Fruit fly (Drosophila melanogaster) whole organism, embryonic: ENCODE measurements around the gene scrib.

Experiments
- B-H2 ChIP-seq: fragments of 200-800 bp; sonication (Bioruptor generic); optimal IDR thresholded peaks from 2 replicates; lab custom pipeline; 2018; ENCODE audit warnings: missing biosample characterization, mild to moderate bottlenecking, missing genetic modification characterization
- CG10267 ChIP-seq: fragments of 200-800 bp; sonication (Bioruptor generic); optimal IDR thresholded peaks from 2 replicates; lab custom pipeline; 2018; ENCODE audit warnings: missing biosample characterization, mild to moderate bottlenecking, missing genetic modification characterization, moderate library complexity
- CG10462 ChIP-seq: fragments of 200-800 bp; sonication (Bioruptor generic); optimal IDR thresholded peaks from 2 replicates; lab custom pipeline; 2016; ENCODE audit warnings: missing biosample characterization, missing genetic modification characterization
- CG10565 ChIP-seq: fragments of 200-800 bp; sonication (Bioruptor generic); optimal IDR thresholded peaks from 3 replicates; lab custom pipeline; 2016; ENCODE audit warnings: missing biosample characterization, mild to moderate bottlenecking, missing genetic modification characterization
- CG11093 ChIP-seq: fragments of 200-800 bp; sonication (Bioruptor generic); IDR thresholded peaks from 3 replicates; pipeline ENCODE4 v1.3.6; 2022; ENCODE audit warnings: missing biosample characterization, missing genetic modification characterization
- CG11456 ChIP-seq: fragments of 200-800 bp; sonication (Bioruptor generic); IDR thresholded peaks from 3 replicates; pipeline ENCODE4 v1.3.6; 2022; ENCODE audit warnings: missing biosample characterization, missing genetic modification characterization
- CG11504 ChIP-seq: fragments of 200-800 bp; sonication (Bioruptor generic); optimal IDR thresholded peaks from 3 replicates; lab custom pipeline; 2019; ENCODE audit warnings: missing biosample characterization, mild to moderate bottlenecking, missing genetic modification characterization, moderate library complexity
- CG12219 ChIP-seq: fragments of 200-800 bp; sonication (Bioruptor generic); optimal IDR thresholded peaks from 3 replicates; lab custom pipeline; 2018; ENCODE audit warnings: missing biosample characterization, mild to moderate bottlenecking, missing genetic modification characterization
- CG12744 ChIP-seq: fragments of 200-800 bp; sonication (Bioruptor generic); optimal IDR thresholded peaks from 2 replicates; lab custom pipeline; 2016; ENCODE audit warnings: missing biosample characterization, missing genetic modification characterization
- CG17385 ChIP-seq: fragments of 200-800 bp; sonication (Bioruptor generic); optimal IDR thresholded peaks from 3 replicates; lab custom pipeline; 2018; ENCODE audit warnings: missing biosample characterization, mild to moderate bottlenecking, missing genetic modification characterization
- CG17802 ChIP-seq: fragments of 200-800 bp; sonication (Bioruptor generic); optimal IDR thresholded peaks from 2 replicates; lab custom pipeline; 2018; ENCODE audit warnings: missing biosample characterization, mild to moderate bottlenecking, missing genetic modification characterization, moderate library complexity
- CG18764 ChIP-seq: fragments of 200-800 bp; sonication (Bioruptor generic); optimal IDR thresholded peaks from 3 replicates; lab custom pipeline; 2016; ENCODE audit warnings: missing biosample characterization, missing genetic modification characterization
- CG2120 ChIP-seq: fragments of 200-800 bp; sonication (Bioruptor generic); optimal IDR thresholded peaks from 3 replicates; lab custom pipeline; 2016; ENCODE audit warnings: missing biosample characterization, missing genetic modification characterization
- CG2199 ChIP-seq: fragments of 200-800 bp; sonication (Bioruptor generic); IDR thresholded peaks from 3 replicates; pipeline ENCODE4 v1.3.6; 2022; ENCODE audit warnings: missing biosample characterization, missing genetic modification characterization
- CG2678 ChIP-seq: fragments of 200-800 bp; sonication (Bioruptor generic); optimal IDR thresholded peaks from 3 replicates; lab custom pipeline; 2019; ENCODE audit warnings: missing biosample characterization, mild to moderate bottlenecking, missing genetic modification characterization, moderate library complexity
- CG31388 ChIP-seq: fragments of 200-800 bp; sonication (Bioruptor generic); optimal IDR thresholded peaks from 2 replicates; lab custom pipeline; 2016; ENCODE audit warnings: missing biosample characterization, missing genetic modification characterization
- CG33557 ChIP-seq: fragments of 200-800 bp; sonication (Bioruptor generic); optimal IDR thresholded peaks from 2 replicates; lab custom pipeline; 2019; ENCODE audit warnings: missing biosample characterization, mild to moderate bottlenecking, missing genetic modification characterization, moderate library complexity
- CG3847 ChIP-seq: fragments of 200-800 bp; sonication (Bioruptor generic); IDR thresholded peaks from 2 replicates; pipeline ENCODE4 v1.3.6; 2022; ENCODE audit warnings: missing biosample characterization, missing genetic modification characterization
- CG4360 ChIP-seq: fragments of 200-800 bp; sonication (Bioruptor generic); IDR thresholded peaks from 2 replicates; pipeline ENCODE4 v1.3.6; 2022; ENCODE audit warnings: missing biosample characterization, missing genetic modification characterization
- CG8359 ChIP-seq: fragments of 200-800 bp; sonication (Bioruptor generic); optimal IDR thresholded peaks from 2 replicates; lab custom pipeline; 2017; ENCODE audit warnings: missing biosample characterization, mild to moderate bottlenecking, missing genetic modification characterization, borderline replicate concordance
- CG8388 ChIP-seq: fragments of 200-800 bp; sonication (Bioruptor generic); optimal IDR thresholded peaks from 2 replicates; lab custom pipeline; 2019; ENCODE audit warnings: missing biosample characterization, mild to moderate bottlenecking, missing genetic modification characterization, moderate library complexity
- CG8478 ChIP-seq: fragments of >200 bp; optimal IDR thresholded peaks from 2 replicates; lab custom pipeline; 2018
- CTCF ChIP-seq: fragments of 200-800 bp; sonication (Bioruptor generic); optimal IDR thresholded peaks from 2 replicates; lab custom pipeline; 2017; ENCODE audit warnings: missing biosample characterization, mild to moderate bottlenecking, missing genetic modification characterization, moderate library complexity
- Camta ChIP-seq: fragments of 200-800 bp; sonication (Bioruptor generic); optimal IDR thresholded peaks from 2 replicates; lab custom pipeline; 2016; ENCODE audit warnings: missing biosample characterization, missing genetic modification characterization
- D19A ChIP-seq: fragments of 200-800 bp; optimal IDR thresholded peaks from 3 replicates; lab custom pipeline; 2019; ENCODE audit warnings: missing biosample characterization, mild to moderate bottlenecking, missing genetic modification characterization, moderate library complexity
- Fer1 ChIP-seq: fragments of 200-800 bp; sonication (Bioruptor generic); optimal IDR thresholded peaks from 2 replicates; lab custom pipeline; 2017; ENCODE audit warnings: missing biosample characterization, mild to moderate bottlenecking, missing genetic modification characterization
- HLH3B ChIP-seq: fragments of 200-800 bp; sonication (Bioruptor generic); IDR thresholded peaks from 2 replicates; pipeline ENCODE4 v1.3.6; 2022; ENCODE audit warnings: missing biosample characterization, missing genetic modification characterization
- Hr51 ChIP-seq, 2 experiments: fragments of 200-800 bp; sonication (Bioruptor generic); optimal IDR thresholded peaks; 2 replicates in 1 of 2; 3 replicates in 1 of 2; lab custom pipeline; 2016 to 2018; ENCODE audit warnings: missing biosample characterization in 2 of 2, missing genetic modification characterization in 2 of 2, mild to moderate bottlenecking in 1 of 2, moderate library complexity in 1 of 2
- MBD-R2 ChIP-seq: fragments of 200-800 bp; sonication (Bioruptor generic); IDR thresholded peaks from 2 replicates; pipeline ENCODE4 v1.3.6; 2022; ENCODE audit warnings: missing biosample characterization, missing genetic modification characterization
- Mrtf ChIP-seq: fragments of 200-800 bp; sonication (Bioruptor generic); IDR thresholded peaks from 3 replicates; pipeline ENCODE4 v1.3.6; 2022; ENCODE audit warnings: missing biosample characterization, missing genetic modification characterization
- NC2α ChIP-seq: fragments of 200-800 bp; sonication (Bioruptor generic); optimal IDR thresholded peaks from 2 replicates; lab custom pipeline; 2016; ENCODE audit warnings: missing biosample characterization, missing genetic modification characterization
- Neu2 ChIP-seq: fragments of 200-800 bp; sonication (Bioruptor generic); optimal IDR thresholded peaks from 3 replicates; lab custom pipeline; 2016; ENCODE audit warnings: missing biosample characterization, missing genetic modification characterization, borderline replicate concordance
- bcd ChIP-seq: fragments of 200-800 bp; sonication (Bioruptor generic); optimal IDR thresholded peaks from 2 replicates; lab custom pipeline; 2017; ENCODE audit warnings: missing biosample characterization, mild to moderate bottlenecking, missing genetic modification characterization
- cato ChIP-seq: fragments of 200-800 bp; sonication (Bioruptor generic); optimal IDR thresholded peaks from 2 replicates; lab custom pipeline; 2016; ENCODE audit warnings: missing biosample characterization, missing genetic modification characterization, borderline replicate concordance
- chinmo ChIP-seq: fragments of 200-800 bp; sonication (Bioruptor generic); IDR thresholded peaks from 4 replicates; pipeline ENCODE4 v1.3.6; 2022; ENCODE audit warnings: missing biosample characterization, missing genetic modification characterization; ENCODE audit not compliant: partially characterized antibody
- crp ChIP-seq, 2 experiments: fragments of 200-800 bp; sonication (Bioruptor generic); optimal IDR thresholded peaks; 2 replicates in 1 of 2; 3 replicates in 1 of 2; lab custom pipeline; 2017; ENCODE audit warnings: missing biosample characterization in 2 of 2, missing genetic modification characterization in 2 of 2, mild to moderate bottlenecking in 1 of 2, moderate library complexity in 1 of 2
- cwo ChIP-seq: fragments of 200-800 bp; sonication (Bioruptor generic); optimal IDR thresholded peaks from 3 replicates; lab custom pipeline; 2017; ENCODE audit warnings: missing biosample characterization, missing genetic modification characterization, mild to moderate bottlenecking, moderate library complexity, missing genetic modification reagents
- gem ChIP-seq: fragments of 200-800 bp; sonication (Bioruptor generic); optimal IDR thresholded peaks from 2 replicates; lab custom pipeline; 2019; ENCODE audit warnings: missing biosample characterization, mild to moderate bottlenecking, missing genetic modification characterization, moderate library complexity
- ken ChIP-seq: fragments of 200-800 bp; sonication (Bioruptor generic); IDR thresholded peaks from 3 replicates; pipeline ENCODE4 v1.3.6; 2022; ENCODE audit warnings: missing biosample characterization, missing genetic modification characterization
- lab ChIP-seq: fragments of 200-800 bp; sonication (Bioruptor generic); optimal IDR thresholded peaks from 3 replicates; lab custom pipeline; 2017; ENCODE audit warnings: missing biosample characterization, missing genetic modification characterization, mild to moderate bottlenecking, moderate library complexity, missing genetic modification reagents
- mld ChIP-seq: fragments of 200-800 bp; sonication (Bioruptor generic); IDR thresholded peaks from 3 replicates; pipeline ENCODE4 v1.3.6; 2022; ENCODE audit warnings: missing biosample characterization, missing genetic modification characterization; ENCODE audit not compliant: partially characterized antibody
- nom ChIP-seq: fragments of 200-800 bp; sonication (Bioruptor generic); optimal IDR thresholded peaks from 2 replicates; lab custom pipeline; 2017; ENCODE audit warnings: missing biosample characterization, missing genetic modification characterization, mild to moderate bottlenecking, moderate library complexity, missing genetic modification reagents
- ranshi ChIP-seq: fragments of 200-800 bp; sonication (Bioruptor generic); IDR thresholded peaks from 2 replicates; pipeline ENCODE4 v1.3.6; 2022; ENCODE audit warnings: missing biosample characterization, missing genetic modification characterization
- row ChIP-seq: fragments of 200-800 bp; sonication (Bioruptor generic); IDR thresholded peaks from 3 replicates; pipeline ENCODE4 v1.3.6; 2022; ENCODE audit warnings: missing biosample characterization, missing genetic modification characterization
- scrt ChIP-seq: fragments of 200-800 bp; sonication (Bioruptor generic); optimal IDR thresholded peaks from 2 replicates; lab custom pipeline; 2018; ENCODE audit warnings: missing biosample characterization, mild to moderate bottlenecking, missing genetic modification characterization, moderate library complexity
- stwl ChIP-seq: fragments of 200-800 bp; sonication (Bioruptor generic); optimal IDR thresholded peaks from 3 replicates; lab custom pipeline; 2018; ENCODE audit warnings: missing biosample characterization, mild to moderate bottlenecking, missing genetic modification characterization, moderate library complexity
- zfh2 ChIP-seq: fragments of 200-800 bp; sonication (Bioruptor generic); optimal IDR thresholded peaks from 2 replicates; lab custom pipeline; 2016; ENCODE audit warnings: missing biosample characterization, missing genetic modification characterization

The scrib gene

DNA sequence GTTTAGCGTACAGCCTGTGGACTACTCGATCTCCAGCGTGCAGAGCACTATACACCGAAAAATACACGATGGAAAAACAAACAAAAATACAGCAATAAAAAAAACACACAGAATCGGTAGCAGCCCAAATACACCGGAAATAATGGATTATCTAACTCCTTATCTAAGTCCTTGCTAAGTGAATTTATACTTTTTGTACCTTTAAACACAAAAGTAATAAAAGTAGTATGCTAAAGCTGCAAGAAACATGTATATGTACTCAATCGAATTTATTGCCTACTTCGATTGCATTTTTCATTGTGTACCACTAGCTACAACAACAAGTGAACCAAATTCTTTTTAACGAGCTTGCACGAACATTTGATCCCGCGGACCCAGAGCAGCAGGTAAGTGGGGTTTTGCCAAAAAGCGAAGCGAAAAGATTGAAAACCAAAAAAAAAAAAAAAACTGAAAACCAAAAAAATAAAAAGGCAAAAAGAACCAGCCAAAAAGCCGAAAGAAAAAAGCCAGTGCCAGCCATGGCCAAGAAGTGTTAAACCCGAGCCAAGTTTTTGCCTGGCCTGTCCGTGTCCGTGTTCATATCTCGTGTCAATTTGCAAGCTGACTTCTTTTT is 14.0 kb upstream of the scrib start (continued):
- TF ChIP-seq nom (peak; percentile 64), gem (peak; percentile 32)

DNA sequence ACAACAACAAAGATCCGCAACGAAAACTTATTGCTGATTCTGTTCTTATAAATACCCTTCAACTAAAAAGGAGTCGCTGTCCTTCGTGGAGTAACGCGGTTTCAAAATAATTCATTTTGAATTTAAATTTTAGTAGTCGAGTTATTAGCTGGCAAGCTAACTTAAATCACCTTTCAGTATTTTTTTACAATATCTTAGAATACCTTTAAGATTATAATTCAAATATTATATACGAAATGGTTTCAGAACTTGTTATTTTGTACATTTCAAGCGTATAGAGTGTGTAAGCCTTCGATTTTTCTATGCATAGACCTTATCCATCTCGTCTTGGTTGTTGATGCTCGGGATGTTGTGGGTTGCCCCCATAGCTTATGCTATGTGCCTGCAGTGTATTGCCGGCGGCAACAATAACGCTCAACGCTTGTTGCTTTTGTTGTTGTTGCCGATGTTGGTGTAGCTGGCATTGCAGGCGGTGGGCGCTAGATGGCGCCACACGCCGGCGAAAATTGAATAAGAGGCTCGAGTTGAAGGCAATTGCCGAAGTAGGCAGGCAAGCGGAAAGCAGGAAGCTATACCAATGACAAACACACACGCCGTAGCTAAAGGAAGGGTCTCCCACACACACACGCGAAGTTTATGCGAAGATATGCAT is 6.7 kb upstream of the scrib start:
- TF ChIP-seq CG3847 (GFP tag; lab: Robert Waterston, UW), result 0 out of 2 replicates have a peak, but pooled peaks have one; percentile 19
- TF ChIP-seq CG8359 (GFP tag; lab: Kevin White, UChicago), result no peak
- TF ChIP-seq CG12219 (GFP tag; lab: Kevin White, UChicago), result no peak
- no peak for TF ChIP-seq CG31388
- no peak for TF ChIP-seq cwo (GFP tag; lab: Kevin White, UChicago)
- peak; percentile 11 for TF ChIP-seq CG2678
- TF ChIP-seq CG2199, result peak; percentile 33; the same call in 1 of the 3 replicates
- no peak for TF ChIP-seq CG18764
- TF ChIP-seq CG10267, result no peak
- no peak for TF ChIP-seq HLH3B
- TF ChIP-seq lab (GFP tag; lab: Kevin White, UChicago), result peak; percentile 24
- TF ChIP-seq CG17385 (GFP tag; lab: Kevin White, UChicago), result peak; percentile 11
- no peak for TF ChIP-seq crp (GFP tag; optimal IDR thresholded peaks at IDR 0.05; lab: Kevin White, UChicago)
- TF ChIP-seq mld (GFP tag; lab: Robert Waterston, UW), result no peak
- 0 out of 3 replicates have a peak, but pooled peaks have one; percentile 7 for TF ChIP-seq Mrtf (GFP tag; lab: Robert Waterston, UW)
- TF ChIP-seq CTCF, result peak; percentile 89
- peak; percentile 40 for TF ChIP-seq CG11504
- TF ChIP-seq Camta (GFP tag; lab: Kevin White, UChicago), result no peak
- peak; percentile 76 for TF ChIP-seq D19A
- peak; percentile 26 for TF ChIP-seq stwl (tag; lab: Kevin White, UChicago)
- TF ChIP-seq B-H2 (GFP tag; lab: Kevin White, UChicago), result no peak
- peak; percentile 17 for TF ChIP-seq CG2120 (GFP tag; lab: Kevin White, UChicago)
- TF ChIP-seq MBD-R2 (GFP tag; lab: Robert Waterston, UW), result no peak
- peak; percentile 81 for TF ChIP-seq CG4360 (GFP tag; lab: Robert Waterston, UW)
- no peak for TF ChIP-seq ranshi (GFP tag; lab: Robert Waterston, UW)
- no peak for TF ChIP-seq CG12744 (GFP tag; lab: Kevin White, UChicago)
- TF ChIP-seq CG11456 (GFP tag; lab: Robert Waterston, UW), result no peak
- peak in 1 of 2 experiments; percentile 1 for TF ChIP-seq Hr51 (GFP tag; optimal IDR thresholded peaks at IDR 0.05; lab: Kevin White, UChicago)
- TF ChIP-seq CG11093 (GFP tag; lab: Robert Waterston, UW), result no peak
- TF ChIP-seq Fer1, result peak; percentile 6
- peak; percentile 17; the same call in 1 of the 3 replicates for TF ChIP-seq ken (GFP tag; lab: Robert Waterston, UW)
- no peak for TF ChIP-seq CG10565 (GFP tag; lab: Kevin White, UChicago)
- TF ChIP-seq chinmo (GFP tag; lab: Robert Waterston, UW), result 0 out of 4 replicates have a peak, but pooled peaks have one; percentile 9
- no peak for TF ChIP-seq NC2α
- no peak for TF ChIP-seq CG8388 (GFP tag; lab: Kevin White, UChicago)
- no peak for TF ChIP-seq CG17802 (tag; lab: Kevin White, UChicago)
- no peak for TF ChIP-seq bcd (GFP tag; lab: Kevin White, UChicago)
- TF ChIP-seq cato, result no peak
- TF ChIP-seq CG10462 (GFP tag; lab: Kevin White, UChicago), result no peak
- TF ChIP-seq gem, result peak; percentile 7
- peak; percentile 73 for TF ChIP-seq scrt (GFP tag; lab: Kevin White, UChicago)
- no peak for TF ChIP-seq Neu2 (GFP tag; lab: Kevin White, UChicago)
- peak; percentile 47; the same call in 2 of the 3 replicates for TF ChIP-seq row (GFP tag; lab: Robert Waterston, UW)
- no peak for TF ChIP-seq zfh2 (GFP tag; lab: Kevin White, UChicago)
- TF ChIP-seq CG8478 (lab: Kevin White, UChicago), result no peak
- no peak for TF ChIP-seq CG33557 (GFP tag; lab: Kevin White, UChicago)
